Worm (Caenorhabditis elegans) whole organism, mixed stage, embryonic: ENCODE results near the gene C27F2.7.

ENCODE experiments used
- M03D4.4 ChIP-seq: sonication (generic microtip); optimal IDR thresholded peaks from 2 replicates; lab custom pipeline; 2017; ENCODE audit warnings: mild to moderate bottlenecking, missing genetic modification characterization, missing compliant biosample characterization
- bed-3 ChIP-seq: fragments of 200-800 bp; sonication (Bioruptor generic); optimal IDR thresholded peaks from 3 replicates; lab custom pipeline; 2018; ENCODE audit warnings: mild to moderate bottlenecking, missing genetic modification characterization, moderate library complexity, missing compliant biosample characterization
- blmp-1 ChIP-seq: fragments of 150-350 bp; optimal IDR thresholded peaks from 2 replicates; lab custom pipeline; 2014; ENCODE audit warnings: missing biosample characterization, missing genetic modification characterization
- ceh-39 ChIP-seq: fragments of 150-350 bp; optimal IDR thresholded peaks from 2 replicates; lab custom pipeline; 2014; ENCODE audit warnings: missing biosample characterization, missing genetic modification characterization
- ceh-43 ChIP-seq: fragments of 200-800 bp; sonication (Bioruptor generic); optimal IDR thresholded peaks from 2 replicates; lab custom pipeline; 2018; ENCODE audit warnings: mild to moderate bottlenecking, missing genetic modification characterization, moderate library complexity, missing compliant biosample characterization
- ceh-83 ChIP-seq: fragments of 200-800 bp; sonication (Bioruptor generic); optimal IDR thresholded peaks from 2 replicates; lab custom pipeline; 2018; ENCODE audit warnings: mild to moderate bottlenecking, missing genetic modification characterization, missing compliant biosample characterization
- ces-1 ChIP-seq: fragments of 150-350 bp; optimal IDR thresholded peaks from 2 replicates; lab custom pipeline; 2014; ENCODE audit warnings: missing biosample characterization, missing genetic modification reagents, missing genetic modification characterization
- cnd-1 ChIP-seq: fragments of 200-800 bp; sonication (Bioruptor generic); optimal IDR thresholded peaks from 2 replicates; lab custom pipeline; 2018; ENCODE audit warnings: mild to moderate bottlenecking, missing genetic modification characterization, missing compliant biosample characterization
- drap-1 ChIP-seq: fragments of 200-800 bp; sonication (Bioruptor generic); optimal IDR thresholded peaks from 3 replicates; lab custom pipeline; 2018; ENCODE audit warnings: mild to moderate bottlenecking, missing genetic modification characterization, missing compliant biosample characterization
- elt-1 ChIP-seq: sonication (generic microtip); optimal IDR thresholded peaks from 2 replicates; lab custom pipeline; 2017; ENCODE audit warnings: missing genetic modification characterization, mild to moderate bottlenecking, missing compliant biosample characterization, antibody characterized with exemption, moderate library complexity, borderline replicate concordance; ENCODE audit not compliant: insufficient read depth
- elt-3 ChIP-seq: fragments of 150-350 bp; optimal IDR thresholded peaks from 2 replicates; lab custom pipeline; 2014; ENCODE audit warnings: missing biosample characterization, missing genetic modification characterization
- flh-1 ChIP-seq: fragments of 200-800 bp; sonication (Bioruptor generic); optimal IDR thresholded peaks from 2 replicates; lab custom pipeline; 2018; ENCODE audit warnings: mild to moderate bottlenecking, missing genetic modification characterization, moderate library complexity, missing compliant biosample characterization
- ham-2 ChIP-seq: fragments of 200-800 bp; sonication (Bioruptor generic); optimal IDR thresholded peaks from 2 replicates; lab custom pipeline; 2018; ENCODE audit warnings: mild to moderate bottlenecking, missing genetic modification characterization, missing compliant biosample characterization
- hlh-1 ChIP-seq: fragments of 150-350 bp; optimal IDR thresholded peaks from 2 replicates; lab custom pipeline; 2014; ENCODE audit warnings: missing biosample characterization, missing genetic modification reagents, missing genetic modification characterization
- lin-13 ChIP-seq: fragments of 150-350 bp; optimal IDR thresholded peaks from 2 replicates; lab custom pipeline; 2014; ENCODE audit warnings: missing biosample characterization, missing genetic modification characterization
- lin-32 ChIP-seq: fragments of 200-800 bp; sonication (Bioruptor generic); optimal IDR thresholded peaks from 2 replicates; lab custom pipeline; 2018; ENCODE audit warnings: mild to moderate bottlenecking, missing genetic modification characterization, missing compliant biosample characterization
- mab-5 ChIP-seq: fragments of 150-350 bp; optimal IDR thresholded peaks from 2 replicates; lab custom pipeline; 2014; ENCODE audit warnings: missing biosample characterization, missing genetic modification characterization
- mep-1 ChIP-seq: fragments of 150-350 bp; optimal IDR thresholded peaks from 2 replicates; lab custom pipeline; 2017; ENCODE audit warnings: missing biosample characterization, missing genetic modification reagents, missing genetic modification characterization, inconsistent platforms
- mls-2 ChIP-seq: sonication (generic microtip); optimal IDR thresholded peaks from 2 replicates; lab custom pipeline; 2016; ENCODE audit warnings: mild to moderate bottlenecking, missing genetic modification characterization, moderate library complexity, missing compliant biosample characterization
- nhr-12 ChIP-seq: fragments of 150-350 bp; optimal IDR thresholded peaks from 2 replicates; lab custom pipeline; 2014; ENCODE audit warnings: missing biosample characterization, missing genetic modification characterization
- nhr-2 ChIP-seq: fragments of 150-350 bp; optimal IDR thresholded peaks from 2 replicates; lab custom pipeline; 2014; ENCODE audit warnings: missing biosample characterization, missing genetic modification characterization
- nhr-237 ChIP-seq: fragments of 150-350 bp; optimal IDR thresholded peaks from 2 replicates; lab custom pipeline; 2014; ENCODE audit warnings: missing biosample characterization, missing genetic modification characterization
- nhr-28 ChIP-seq: fragments of 150-350 bp; optimal IDR thresholded peaks from 2 replicates; lab custom pipeline; 2014; ENCODE audit warnings: missing biosample characterization, missing genetic modification characterization
- nhr-76 ChIP-seq: sonication (generic microtip); optimal IDR thresholded peaks from 2 replicates; lab custom pipeline; 2017; ENCODE audit warnings: missing biosample characterization, missing genetic modification characterization
- pha-4 ChIP-seq: fragments of 150-350 bp; optimal IDR thresholded peaks from 2 replicates; lab custom pipeline; 2018; ENCODE audit warnings: missing biosample characterization, missing genetic modification reagents, missing genetic modification characterization
- sem-2 ChIP-seq: fragments of 200-800 bp; sonication (Bioruptor generic); optimal IDR thresholded peaks from 2 replicates; lab custom pipeline; 2018; ENCODE audit warnings: mild to moderate bottlenecking, missing genetic modification characterization, missing compliant biosample characterization
- snpc-4 ChIP-seq: fragments of 150-350 bp; optimal IDR thresholded peaks from 2 replicates; lab custom pipeline; 2014; ENCODE audit warnings: missing biosample characterization, missing genetic modification characterization
- sptf-1 ChIP-seq: sonication (generic microtip); optimal IDR thresholded peaks from 2 replicates; lab custom pipeline; 2017; ENCODE audit warnings: mild to moderate bottlenecking, missing genetic modification characterization, moderate library complexity, missing compliant biosample characterization
- tbx-8 ChIP-seq: fragments of 200-800 bp; sonication (Bioruptor generic); optimal IDR thresholded peaks from 2 replicates; lab custom pipeline; 2018; ENCODE audit warnings: mild to moderate bottlenecking, missing genetic modification characterization, moderate library complexity, missing compliant biosample characterization
- unc-120 ChIP-seq: sonication (generic microtip); optimal IDR thresholded peaks from 2 replicates; lab custom pipeline; 2017; ENCODE audit warnings: missing genetic modification characterization, missing compliant biosample characterization; ENCODE audit not compliant: poor library complexity, severe bottlenecking
- unc-39 ChIP-seq: fragments of 150-350 bp; optimal IDR thresholded peaks from 2 replicates; lab custom pipeline; 2014; ENCODE audit warnings: missing biosample characterization, missing genetic modification characterization
- unc-62 ChIP-seq: fragments of 150-350 bp; optimal IDR thresholded peaks from 2 replicates; lab custom pipeline; 2014; ENCODE audit warnings: missing biosample characterization, missing genetic modification reagents, missing genetic modification characterization
- zip-8 ChIP-seq: fragments of 150-350 bp; optimal IDR thresholded peaks from 2 replicates; lab custom pipeline; 2014; ENCODE audit warnings: missing biosample characterization, missing genetic modification characterization
- ztf-11 ChIP-seq: fragments of 150-350 bp; optimal IDR thresholded peaks from 2 replicates; lab custom pipeline; 2014; ENCODE audit warnings: missing biosample characterization, missing genetic modification characterization

Gene C27F2.7

DNA sequence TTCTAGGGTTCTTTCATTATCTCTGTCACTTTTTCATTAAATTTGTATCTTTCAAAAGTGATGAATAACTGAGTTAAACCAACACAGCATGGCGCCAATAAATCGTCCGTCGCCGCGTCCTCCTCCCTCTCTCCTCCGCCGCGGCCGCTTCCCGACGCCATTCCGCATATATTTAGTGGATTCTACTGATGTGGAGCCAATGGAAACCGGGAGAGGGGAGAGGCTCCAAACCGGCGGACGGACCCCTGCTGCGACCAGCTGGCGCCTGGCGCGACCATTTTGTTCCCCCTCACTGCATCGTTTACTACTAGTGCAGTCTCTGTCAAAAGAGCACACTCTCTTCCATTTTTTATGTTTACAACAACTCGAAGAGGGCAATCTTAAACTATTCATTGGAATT lies 33.1 kb downstream of the C27F2.7 start:
- no peak for TF ChIP-seq nhr-237 (tag; lab: Kevin White, UChicago)
- TF ChIP-seq nhr-12 (tag; lab: Kevin White, UChicago): no peak
- TF ChIP-seq ceh-39 (tag; lab: Kevin White, UChicago): no peak
- no peak for TF ChIP-seq ham-2 (GFP tag; lab: Kevin White, UChicago)
- no peak for TF ChIP-seq cnd-1 (tag; lab: Kevin White, UChicago)
- TF ChIP-seq tbx-8: no peak
- no peak for TF ChIP-seq nhr-28 (tag; lab: Kevin White, UChicago)
- TF ChIP-seq mep-1 (tag; lab: Kevin White, UChicago): no peak
- no peak for TF ChIP-seq unc-62 (GFP tag; lab: Kevin White, UChicago)

DNA sequence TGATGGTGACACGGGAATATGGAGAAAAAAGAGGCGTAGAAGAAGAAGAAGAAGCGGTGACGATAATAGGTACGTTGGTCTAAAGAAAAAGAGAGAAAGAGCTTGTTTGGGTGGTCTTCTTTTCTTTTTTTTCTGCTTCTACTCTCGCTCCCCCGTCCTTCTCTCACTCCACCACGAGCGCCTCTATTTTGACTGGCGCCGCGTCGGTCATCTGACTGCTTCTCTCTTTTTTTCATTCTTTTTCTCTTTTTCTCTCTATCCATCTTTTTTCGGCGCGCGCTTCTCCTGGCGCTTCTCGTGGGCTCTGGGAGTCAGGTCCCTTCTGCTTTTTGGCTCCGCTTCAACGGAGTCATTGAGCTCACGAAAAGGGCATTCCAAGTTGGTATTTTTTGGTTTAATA lies 33.9 kb downstream of the C27F2.7 start:
- TF ChIP-seq ces-1 (GFP tag; lab: Kevin White, UChicago) (no peak), sem-2 (GFP tag; lab: Kevin White, UChicago) (no peak), snpc-4 (tag; lab: Kevin White, UChicago) (no peak), elt-1 (tag; lab: Kevin White, UChicago) (no peak), ztf-11 (no peak), unc-39 (tag; lab: Kevin White, UChicago) (no peak), drap-1 (GFP tag; lab: Kevin White, UChicago) (no peak), nhr-237 (tag; lab: Kevin White, UChicago) (no peak), ceh-43 (GFP tag; lab: Kevin White, UChicago) (no peak), lin-13 (no peak), nhr-2 (tag; lab: Kevin White, UChicago) (no peak), nhr-12 (tag; lab: Kevin White, UChicago) (no peak), sptf-1 (no peak), cnd-1 (tag; lab: Kevin White, UChicago) (no peak), flh-1 (no peak), ceh-83 (GFP tag; lab: Kevin White, UChicago) (no peak), mls-2 (tag; lab: Kevin White, UChicago) (no peak), hlh-1 (tag; lab: Kevin White, UChicago) (no peak)

DNA sequence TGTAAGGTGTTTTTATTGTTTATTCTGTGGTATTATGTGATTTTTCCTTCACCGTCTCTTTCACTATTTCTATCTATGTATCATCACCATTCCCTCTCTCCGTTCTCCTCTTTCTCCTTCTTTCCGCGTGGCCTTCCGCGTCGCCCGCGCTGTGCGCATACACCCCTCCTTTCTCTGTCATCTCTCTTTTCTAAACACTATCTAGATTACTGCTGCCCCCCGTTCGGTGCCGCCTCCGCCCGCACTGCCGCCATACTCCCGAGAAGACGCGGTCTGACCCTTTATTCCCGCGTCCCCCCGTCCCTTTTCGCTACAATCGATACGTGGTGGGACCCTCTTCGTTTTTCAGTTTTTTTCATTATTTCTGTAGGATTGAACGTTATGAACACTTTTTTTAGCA lies 35.7 kb downstream of the C27F2.7 start:
- TF ChIP-seq ham-2 (GFP tag; lab: Kevin White, UChicago): peak; percentile 61
- no peak for TF ChIP-seq ces-1 (GFP tag; lab: Kevin White, UChicago)
- no peak for TF ChIP-seq ztf-11
- TF ChIP-seq ceh-43 (GFP tag; lab: Kevin White, UChicago): no peak
- TF ChIP-seq bed-3 (GFP tag; lab: Kevin White, UChicago): no peak
- no peak for TF ChIP-seq unc-39 (tag; lab: Kevin White, UChicago)
- peak; percentile 7 for TF ChIP-seq drap-1 (GFP tag; lab: Kevin White, UChicago)
- TF ChIP-seq mab-5 (tag; lab: Kevin White, UChicago): no peak
- TF ChIP-seq sptf-1: peak; percentile 49
- TF ChIP-seq tbx-8: no peak
- peak; percentile 44 for TF ChIP-seq M03D4.4 (tag; lab: Kevin White, UChicago)
- TF ChIP-seq nhr-12 (tag; lab: Kevin White, UChicago): no peak
- TF ChIP-seq ceh-83 (GFP tag; lab: Kevin White, UChicago): no peak
- TF ChIP-seq elt-1 (tag; lab: Kevin White, UChicago): no peak
- no peak for TF ChIP-seq zip-8 (tag; lab: Kevin White, UChicago)
- TF ChIP-seq unc-62 (GFP tag; lab: Kevin White, UChicago): no peak
- no peak for TF ChIP-seq lin-13
- peak; percentile 51 for TF ChIP-seq mls-2 (tag; lab: Kevin White, UChicago)
- no peak for TF ChIP-seq nhr-237 (tag; lab: Kevin White, UChicago)
- TF ChIP-seq unc-120 (tag; lab: Kevin White, UChicago): peak; percentile 50
- TF ChIP-seq lin-32 (GFP tag; lab: Kevin White, UChicago): no peak
- no peak for TF ChIP-seq snpc-4 (tag; lab: Kevin White, UChicago)
- TF ChIP-seq flh-1: peak; percentile 31
- no peak for TF ChIP-seq ceh-39 (tag; lab: Kevin White, UChicago)
- TF ChIP-seq cnd-1 (tag; lab: Kevin White, UChicago): no peak
- peak; percentile 46 for TF ChIP-seq pha-4 (tag; lab: Kevin White, UChicago)
- TF ChIP-seq mep-1 (tag; lab: Kevin White, UChicago): peak; percentile 46
- TF ChIP-seq, all 35 proteins: peak for 9

DNA sequence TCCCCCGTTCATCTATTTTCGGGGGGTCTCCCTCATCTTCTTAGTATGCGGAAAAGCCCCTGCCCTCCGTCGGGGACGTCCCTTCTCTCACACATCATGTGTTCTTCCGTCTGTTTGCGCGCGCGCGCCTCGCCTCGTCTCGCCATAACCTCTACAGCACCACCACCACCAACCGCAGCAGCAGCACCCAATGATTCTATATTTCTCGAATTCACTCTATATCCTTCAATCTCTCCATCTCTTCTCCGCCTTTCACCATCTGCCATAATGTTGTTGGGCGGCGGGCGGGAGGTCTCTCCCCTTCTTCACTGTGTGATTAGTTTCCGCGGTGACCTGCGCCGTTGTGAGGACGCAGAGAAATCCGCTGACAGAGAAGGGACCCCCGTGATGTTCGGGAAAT lies 36.9 kb downstream of the C27F2.7 start:
- TF ChIP-seq mep-1 (tag; lab: Kevin White, UChicago): peak; percentile 52
- no peak for TF ChIP-seq nhr-237 (tag; lab: Kevin White, UChicago)
- TF ChIP-seq ceh-43 (GFP tag; lab: Kevin White, UChicago): peak; percentile 58
- TF ChIP-seq ztf-11: peak; percentile 83
- TF ChIP-seq flh-1: no peak
- TF ChIP-seq sptf-1: peak; percentile 84
- no peak for TF ChIP-seq mab-5 (tag; lab: Kevin White, UChicago)
- no peak for TF ChIP-seq zip-8 (tag; lab: Kevin White, UChicago)
- no peak for TF ChIP-seq elt-3 (tag; lab: Kevin White, UChicago)
- peak; percentile 64 for TF ChIP-seq unc-120 (tag; lab: Kevin White, UChicago)
- TF ChIP-seq nhr-28 (tag; lab: Kevin White, UChicago): no peak
- TF ChIP-seq pha-4 (tag; lab: Kevin White, UChicago): no peak
- TF ChIP-seq M03D4.4 (tag; lab: Kevin White, UChicago): peak; percentile 73
- no peak for TF ChIP-seq unc-39 (tag; lab: Kevin White, UChicago)
- TF ChIP-seq sem-2 (GFP tag; lab: Kevin White, UChicago): peak; percentile 29
- TF ChIP-seq lin-32 (GFP tag; lab: Kevin White, UChicago): peak; percentile 20
- peak; percentile 57 for TF ChIP-seq drap-1 (GFP tag; lab: Kevin White, UChicago)
- TF ChIP-seq nhr-2 (tag; lab: Kevin White, UChicago): no peak
- TF ChIP-seq cnd-1 (tag; lab: Kevin White, UChicago): peak; percentile 91
- no peak for TF ChIP-seq snpc-4 (tag; lab: Kevin White, UChicago)
- TF ChIP-seq unc-62 (GFP tag; lab: Kevin White, UChicago): peak; percentile 71
- no peak for TF ChIP-seq nhr-12 (tag; lab: Kevin White, UChicago)
- TF ChIP-seq blmp-1 (tag; lab: Kevin White, UChicago): no peak
- TF ChIP-seq lin-13: no peak
- TF ChIP-seq bed-3 (GFP tag; lab: Kevin White, UChicago): no peak
- no peak for TF ChIP-seq elt-1 (tag; lab: Kevin White, UChicago)
- no peak for TF ChIP-seq nhr-76
- TF ChIP-seq ceh-39 (tag; lab: Kevin White, UChicago): no peak
- peak; percentile 80 for TF ChIP-seq ham-2 (GFP tag; lab: Kevin White, UChicago)
- TF ChIP-seq mls-2 (tag; lab: Kevin White, UChicago): peak; percentile 86
- peak; percentile 43 for TF ChIP-seq tbx-8
- TF ChIP-seq ceh-83 (GFP tag; lab: Kevin White, UChicago): peak; percentile 78
- TF ChIP-seq ces-1 (GFP tag; lab: Kevin White, UChicago): peak; percentile 71
- peak; percentile 15 for TF ChIP-seq hlh-1 (tag; lab: Kevin White, UChicago)
